Fruit fly (Drosophila melanogaster): ENCODE data around the gene CG34109.

CG34109 gene

dm6 chr2L:10061276-10061675 is 32.6 kb upstream of the CG34109 start (continued):
- no peak for TF ChIP-seq CG1832 (GFP tag; optimal IDR thresholded peaks at IDR 0.05)
- no peak for TF ChIP-seq CG8944 (GFP tag; optimal IDR thresholded peaks at IDR 0.05)
- no peak for TF ChIP-seq fru (optimal IDR thresholded peaks at IDR 0.05)
- no peak for TF ChIP-seq odd (GFP tag; optimal IDR thresholded peaks at IDR 0.05)
- TF ChIP-seq CG2199 (GFP tag; IDR thresholded peaks at IDR 0.05), result no peak
- peak; percentile 4 for TF ChIP-seq CG10209 (GFP tag; optimal IDR thresholded peaks at IDR 0.05)
- 0 out of 4 replicates have a peak, but pooled peaks have one; percentile 5 for TF ChIP-seq Gug (GFP tag; IDR thresholded peaks at IDR 0.05)
- TF ChIP-seq CG32532 (GFP tag; IDR thresholded peaks at IDR 0.05), result no peak
- peak; percentile 16 for TF ChIP-seq mam (GFP tag; optimal IDR thresholded peaks at IDR 0.05)
- TF ChIP-seq slbo (GFP tag; IDR thresholded peaks at IDR 0.05), result peak; percentile 51
- peak; percentile 4 for TF ChIP-seq CG15514 (GFP tag; optimal IDR thresholded peaks at IDR 0.05)
- no peak for TF ChIP-seq prd (optimal IDR thresholded peaks at IDR 0.05)
- TF ChIP-seq prd (GFP tag; IDR thresholded peaks at IDR 0.05), result peak; percentile 51; the same call in 2 of the 3 replicates
- peak; percentile 37; the same call in 1 of the 2 replicates for TF ChIP-seq HLH3B (GFP tag; IDR thresholded peaks at IDR 0.05)
- TF ChIP-seq NfI (GFP tag; optimal IDR thresholded peaks at IDR 0.05), result no peak
- no peak for TF ChIP-seq CG2889 (GFP tag; IDR thresholded peaks at IDR 0.05)
- TF ChIP-seq CG14441 (GFP tag; IDR thresholded peaks at IDR 0.05), result peak; percentile 55; the same call in 1 of the 2 replicates

- TF ChIP-seq slbo (GFP tag; IDR thresholded peaks at IDR 0.05) (0 out of 2 replicates have a peak, but pooled peaks have one; percentile 20), CG10267 (tag; optimal IDR thresholded peaks at IDR 0.05) (no peak), sr (GFP tag; IDR thresholded peaks at IDR 0.05) (peak; percentile 83), CG8478 (optimal IDR thresholded peaks at IDR 0.05) (peak; percentile 68), CG3726 (GFP tag; IDR thresholded peaks at IDR 0.05) (0 out of 3 replicates have a peak, but pooled peaks have one; percentile 42)
Observed at dm6 chr2L:10064754-10065153, 29.1 kb upstream of the CG34109 start.

dm6 chr2L:10092289-10092688 is 1.6 kb upstream of the CG34109 start, which contains the start of gene CG13133:
Gene CG13133, minus strand, starts transcription at chr2L:10092389.
- no peak for TF ChIP-seq CG7271 (tag; optimal IDR thresholded peaks at IDR 0.05)
- TF ChIP-seq Jarid2 (GFP tag; optimal IDR thresholded peaks at IDR 0.05), result no peak
- TF ChIP-seq sens (GFP tag), result peak; percentile 11
- TF ChIP-seq TFAM (GFP tag; optimal IDR thresholded peaks at IDR 0.05), result no peak
- TF ChIP-seq E2f2 (GFP tag; IDR thresholded peaks at IDR 0.05), result no peak

- TF ChIP-seq bowl (GFP tag; IDR thresholded peaks at IDR 0.05) (no peak), CG2129 (GFP tag; IDR thresholded peaks at IDR 0.05; ENCODE audit: partially characterized antibody) (no peak), CG13894 (tag; optimal IDR thresholded peaks at IDR 0.05) (peak; percentile 84), CG12659 (GFP tag; optimal IDR thresholded peaks at IDR 0.05) (no peak), abd-A (tag; optimal IDR thresholded peaks at IDR 0.05) (peak; percentile 58), CG1647 (GFP tag; optimal IDR thresholded peaks at IDR 0.05) (no peak), Side (GFP tag; optimal IDR thresholded peaks at IDR 0.05) (no peak), oc (tag; optimal IDR thresholded peaks at IDR 0.05) (no peak), Dek (tag; optimal IDR thresholded peaks at IDR 0.05) (no peak), Dref (GFP tag; IDR thresholded peaks at IDR 0.05) (no peak), Ada2b (GFP tag; IDR thresholded peaks at IDR 0.05) (no peak), scrt (GFP tag; optimal IDR thresholded peaks at IDR 0.05) (no peak)
Observed at dm6 chr2L:10096127-10096526, 2.2 kb downstream of the CG34109 start.
